Fruit fly (Drosophila melanogaster): ENCODE data around the gene CG14074.

dm6 chr3L:18825993-18826392, 40.0 kb upstream of the CG14074 start:
- TF ChIP-seq klu (GFP tag; IDR thresholded peaks at IDR 0.05) (no peak), CG9437 (GFP tag; optimal IDR thresholded peaks at IDR 0.05) (no peak), Max (GFP tag; optimal IDR thresholded peaks at IDR 0.05) (no peak), CG5245 (GFP tag; optimal IDR thresholded peaks at IDR 0.05) (no peak), Pdp1 (GFP tag; optimal IDR thresholded peaks at IDR 0.05) (no peak), CG10267 (tag; optimal IDR thresholded peaks at IDR 0.05) (no peak), CG3163 (GFP tag; optimal IDR thresholded peaks at IDR 0.05) (no peak), Dip3 (GFP tag; optimal IDR thresholded peaks at IDR 0.05) (no peak), CG10209 (GFP tag; optimal IDR thresholded peaks at IDR 0.05) (no peak), hkb (optimal IDR thresholded peaks at IDR 0.05) (no peak), hkb (GFP tag; IDR thresholded peaks at IDR 0.05) (no peak), dati (GFP tag; IDR thresholded peaks at IDR 0.05) (no peak)
